Fruit fly (Drosophila melanogaster) whole organism, embryonic: ENCODE data around the gene CG6839.

Experiments
- Awh ChIP-seq: fragments of 200-800 bp; sonication (Bioruptor generic); IDR thresholded peaks from 2 replicates; pipeline ENCODE4, ENCODE4 v1.3.6; 2022; ENCODE audit warnings: missing biosample characterization, missing genetic modification characterization
- Blimp-1 ChIP-seq: fragments of 200-800 bp; sonication (Bioruptor generic); optimal IDR thresholded peaks from 3 replicates; lab custom pipeline; 2018; ENCODE audit warnings: missing biosample characterization, missing genetic modification characterization, mild to moderate bottlenecking, moderate library complexity, missing genetic modification reagents
- CG1024 ChIP-seq: fragments of 200-800 bp; sonication (Bioruptor generic); IDR thresholded peaks from 2 replicates; pipeline ENCODE4 v1.3.6; 2022; ENCODE audit warnings: missing biosample characterization, missing genetic modification characterization
- CG10959 ChIP-seq: fragments of 200-800 bp; sonication (Bioruptor generic); IDR thresholded peaks from 2 replicates; pipeline ENCODE4 v1.3.6; 2022; ENCODE audit warnings: missing biosample characterization, missing genetic modification characterization
- CG11247 ChIP-seq: fragments of 200-800 bp; sonication (Bioruptor generic); IDR thresholded peaks from 2 replicates; pipeline ENCODE4 v1.3.6; 2022; ENCODE audit warnings: missing biosample characterization, missing genetic modification characterization
- CG11723 ChIP-seq: fragments of 200-800 bp; sonication (Bioruptor generic); optimal IDR thresholded peaks from 2 replicates; lab custom pipeline; 2017; ENCODE audit warnings: missing biosample characterization, mild to moderate bottlenecking, missing genetic modification characterization
- CG1233 ChIP-seq: fragments of 200-800 bp; sonication (Bioruptor generic); optimal IDR thresholded peaks from 4 replicates; lab custom pipeline; 2018; ENCODE audit warnings: missing biosample characterization, mild to moderate bottlenecking, missing genetic modification characterization
- CG12769 ChIP-seq: fragments of 200-800 bp; sonication (Bioruptor generic); optimal IDR thresholded peaks from 2 replicates; lab custom pipeline; 2019; ENCODE audit warnings: missing biosample characterization, mild to moderate bottlenecking, missing genetic modification characterization, moderate library complexity
- CG13287 ChIP-seq: fragments of 200-800 bp; sonication (Bioruptor generic); IDR thresholded peaks from 2 replicates; pipeline ENCODE4 v1.3.6; 2022; ENCODE audit warnings: missing biosample characterization, missing genetic modification characterization; ENCODE audit not compliant: partially characterized antibody
- CG14710 ChIP-seq: fragments of 200-800 bp; sonication (Bioruptor generic); optimal IDR thresholded peaks from 3 replicates; lab custom pipeline; 2019; ENCODE audit warnings: missing biosample characterization, mild to moderate bottlenecking, missing genetic modification characterization, moderate library complexity
- CG1529 ChIP-seq: fragments of 200-800 bp; sonication (Bioruptor generic); optimal IDR thresholded peaks from 3 replicates; lab custom pipeline; 2018; ENCODE audit warnings: missing biosample characterization, missing genetic modification characterization
- CG15514 ChIP-seq: fragments of 200-800 bp; sonication (Bioruptor generic); optimal IDR thresholded peaks from 3 replicates; lab custom pipeline; 2017; ENCODE audit warnings: missing biosample characterization, missing genetic modification characterization, mild to moderate bottlenecking, moderate library complexity, missing genetic modification reagents
- CG2875 ChIP-seq: fragments of 200-800 bp; sonication (Bioruptor generic); optimal IDR thresholded peaks from 2 replicates; lab custom pipeline; 2017; ENCODE audit warnings: missing biosample characterization, mild to moderate bottlenecking, missing genetic modification characterization, missing genetic modification reagents
- CG30020 ChIP-seq: fragments of 200-800 bp; optimal IDR thresholded peaks from 2 replicates; lab custom pipeline; 2019; ENCODE audit warnings: missing biosample characterization, mild to moderate bottlenecking, missing genetic modification characterization, moderate library complexity
- CG3281 ChIP-seq: fragments of 200-800 bp; sonication (Bioruptor generic); optimal IDR thresholded peaks from 3 replicates; lab custom pipeline; 2017; ENCODE audit warnings: missing biosample characterization, mild to moderate bottlenecking, missing genetic modification characterization
- CG3838 ChIP-seq: fragments of 200-800 bp; sonication (Bioruptor generic); optimal IDR thresholded peaks from 3 replicates; lab custom pipeline; 2016; ENCODE audit warnings: missing biosample characterization, missing genetic modification characterization
- CG42726 ChIP-seq: fragments of 200-800 bp; sonication (Bioruptor generic); IDR thresholded peaks from 2 replicates; pipeline ENCODE4 v1.3.6; 2022; ENCODE audit warnings: missing biosample characterization, missing genetic modification characterization; ENCODE audit not compliant: partially characterized antibody
- CG5953 ChIP-seq: fragments of 200-800 bp; sonication (Bioruptor generic); IDR thresholded peaks from 2 replicates; pipeline ENCODE4 v1.3.6; 2022; ENCODE audit warnings: missing biosample characterization, missing genetic modification characterization
- CG6272 ChIP-seq: fragments of 200-800 bp; sonication (Bioruptor generic); IDR thresholded peaks from 2 replicates; pipeline ENCODE4 v1.3.6; 2022; ENCODE audit warnings: missing biosample characterization, missing genetic modification characterization
- CG6654 ChIP-seq: fragments of 200-800 bp; sonication (Bioruptor generic); optimal IDR thresholded peaks from 2 replicates; lab custom pipeline; 2017; ENCODE audit warnings: missing biosample characterization, mild to moderate bottlenecking, missing genetic modification characterization
- CG6791 ChIP-seq: fragments of 200-800 bp; sonication (Bioruptor generic); IDR thresholded peaks from 3 replicates; pipeline ENCODE4 v1.3.6; 2022; ENCODE audit warnings: missing biosample characterization, missing genetic modification characterization; ENCODE audit not compliant: partially characterized antibody
- CG6854 ChIP-seq: fragments of 200-800 bp; sonication (Bioruptor generic); optimal IDR thresholded peaks from 3 replicates; lab custom pipeline; 2017; ENCODE audit warnings: missing biosample characterization, mild to moderate bottlenecking, missing genetic modification characterization
- CG8290 ChIP-seq, 3 experiments: fragments of 200-800 bp; sonication (Bioruptor generic); optimal IDR thresholded peaks; 2 replicates each; lab custom pipeline; 2016 to 2019; ENCODE audit warnings: missing biosample characterization in 3 of 3, missing genetic modification characterization in 3 of 3, mild to moderate bottlenecking in 2 of 3, moderate library complexity in 1 of 3
- CG8478 ChIP-seq: fragments of >200 bp; optimal IDR thresholded peaks from 2 replicates; lab custom pipeline; 2018
- CrebB ChIP-seq: fragments of 200-800 bp; sonication (Bioruptor generic); optimal IDR thresholded peaks from 3 replicates; lab custom pipeline; 2018; ENCODE audit warnings: missing biosample characterization, mild to moderate bottlenecking, missing genetic modification characterization
- D19B ChIP-seq: fragments of 200-800 bp; sonication (Bioruptor generic); optimal IDR thresholded peaks from 2 replicates; lab custom pipeline; 2017; ENCODE audit warnings: missing biosample characterization, mild to moderate bottlenecking, missing genetic modification characterization
- Dbx ChIP-seq: fragments of 200-800 bp; sonication (Bioruptor generic); IDR thresholded peaks from 3 replicates; pipeline ENCODE4 v1.3.6; 2022; ENCODE audit warnings: missing biosample characterization, missing genetic modification characterization
- Fer1 ChIP-seq: fragments of 200-800 bp; sonication (Bioruptor generic); optimal IDR thresholded peaks from 2 replicates; lab custom pipeline; 2017; ENCODE audit warnings: missing biosample characterization, mild to moderate bottlenecking, missing genetic modification characterization
- Max ChIP-seq: fragments of 200-800 bp; sonication (Bioruptor generic); optimal IDR thresholded peaks from 2 replicates; lab custom pipeline; 2016; ENCODE audit warnings: missing biosample characterization, mild to moderate bottlenecking, missing genetic modification characterization
- Myb ChIP-seq: fragments of 200-800 bp; sonication (Bioruptor generic); optimal IDR thresholded peaks from 2 replicates; lab custom pipeline; 2016; ENCODE audit warnings: missing biosample characterization, missing genetic modification characterization
- Neu2 ChIP-seq: fragments of 200-800 bp; sonication (Bioruptor generic); optimal IDR thresholded peaks from 3 replicates; lab custom pipeline; 2016; ENCODE audit warnings: missing biosample characterization, missing genetic modification characterization, borderline replicate concordance
- Poxn ChIP-seq: fragments of 200-800 bp; sonication (Bioruptor generic); IDR thresholded peaks from 2 replicates; pipeline ENCODE4 v1.3.6; 2022; ENCODE audit warnings: missing biosample characterization, missing genetic modification characterization
- Rfx ChIP-seq: fragments of 200-800 bp; sonication (Bioruptor generic); IDR thresholded peaks from 2 replicates; pipeline ENCODE4 v1.3.6; 2022; ENCODE audit warnings: missing biosample characterization, missing genetic modification characterization
- Rx ChIP-seq: fragments of 200-800 bp; sonication (Bioruptor generic); IDR thresholded peaks from 2 replicates; pipeline ENCODE4 v1.3.6; 2022; ENCODE audit warnings: missing biosample characterization, missing genetic modification characterization
- YL-1 ChIP-seq: fragments of 200-800 bp; sonication (Bioruptor generic); optimal IDR thresholded peaks from 3 replicates; lab custom pipeline; 2017; ENCODE audit warnings: missing biosample characterization, mild to moderate bottlenecking, missing genetic modification characterization
- ara ChIP-seq: fragments of 200-800 bp; sonication (Bioruptor generic); IDR thresholded peaks from 2 replicates; pipeline ENCODE4 v1.3.6; 2022; ENCODE audit warnings: missing biosample characterization, missing genetic modification characterization
- ase ChIP-seq: fragments of 200-800 bp; sonication (Bioruptor generic); IDR thresholded peaks from 3 replicates; pipeline ENCODE4 v1.3.6; 2022; ENCODE audit warnings: missing biosample characterization, missing genetic modification characterization
- ato ChIP-seq: fragments of 200-800 bp; sonication (Bioruptor generic); IDR thresholded peaks from 2 replicates; pipeline ENCODE4 v1.3.6; 2022; ENCODE audit warnings: missing biosample characterization, missing genetic modification characterization; ENCODE audit not compliant: partially characterized antibody
- bsh ChIP-seq, 2 experiments: fragments of 200-800 bp; sonication (Bioruptor generic); optimal IDR thresholded peaks; 2 replicates each; lab custom pipeline; 2017 to 2018; ENCODE audit warnings: mild to moderate bottlenecking in 2 of 2, missing biosample characterization in 2 of 2, missing genetic modification characterization in 2 of 2, moderate library complexity in 1 of 2
- cwo ChIP-seq: fragments of 200-800 bp; sonication (Bioruptor generic); optimal IDR thresholded peaks from 3 replicates; lab custom pipeline; 2017; ENCODE audit warnings: missing biosample characterization, missing genetic modification characterization, mild to moderate bottlenecking, moderate library complexity, missing genetic modification reagents
- danr ChIP-seq: fragments of 200-800 bp; sonication (Bioruptor generic); IDR thresholded peaks from 2 replicates; pipeline ENCODE4 v1.3.6; 2022; ENCODE audit warnings: missing biosample characterization, missing genetic modification characterization
- fd64A ChIP-seq: fragments of 200-800 bp; sonication (Bioruptor generic); optimal IDR thresholded peaks from 3 replicates; lab custom pipeline; 2018; ENCODE audit warnings: missing biosample characterization, mild to moderate bottlenecking, missing genetic modification characterization
- fru ChIP-seq: fragments of >200 bp; optimal IDR thresholded peaks from 2 replicates; lab custom pipeline; 2017
- lola ChIP-seq, 3 experiments: fragments of >200 bp in 2 of 3; fragments of 200-800 bp in 1 of 3; sonication (Bioruptor generic) in 1 of 3; optimal IDR thresholded peaks; 2 replicates each; lab custom pipeline; 2017 to 2019; ENCODE audit warnings: missing biosample characterization in 3 of 3, missing genetic modification characterization in 3 of 3, mild to moderate bottlenecking in 1 of 3, moderate library complexity in 1 of 3
- mirr ChIP-seq: fragments of 200-800 bp; sonication (Bioruptor generic); optimal IDR thresholded peaks from 3 replicates; lab custom pipeline; 2018; ENCODE audit warnings: missing biosample characterization, mild to moderate bottlenecking, missing genetic modification characterization
- mld ChIP-seq: fragments of 200-800 bp; sonication (Bioruptor generic); IDR thresholded peaks from 3 replicates; pipeline ENCODE4 v1.3.6; 2022; ENCODE audit warnings: missing biosample characterization, missing genetic modification characterization; ENCODE audit not compliant: partially characterized antibody
- pnt ChIP-seq: fragments of 200-800 bp; sonication (Bioruptor generic); optimal IDR thresholded peaks from 3 replicates; lab custom pipeline; 2016; ENCODE audit warnings: missing biosample characterization, missing genetic modification characterization
- row ChIP-seq: fragments of 200-800 bp; sonication (Bioruptor generic); IDR thresholded peaks from 3 replicates; pipeline ENCODE4 v1.3.6; 2022; ENCODE audit warnings: missing biosample characterization, missing genetic modification characterization
- sim ChIP-seq: fragments of 200-800 bp; sonication (Bioruptor generic); IDR thresholded peaks from 2 replicates; pipeline ENCODE4 v1.3.6; 2022; ENCODE audit warnings: missing biosample characterization, missing genetic modification characterization
- slbo ChIP-seq: fragments of 200-800 bp; sonication (Bioruptor generic); IDR thresholded peaks from 2 replicates; pipeline ENCODE4 v1.3.6; 2022; ENCODE audit warnings: missing biosample characterization, missing genetic modification characterization

CG6839 gene

DNA sequence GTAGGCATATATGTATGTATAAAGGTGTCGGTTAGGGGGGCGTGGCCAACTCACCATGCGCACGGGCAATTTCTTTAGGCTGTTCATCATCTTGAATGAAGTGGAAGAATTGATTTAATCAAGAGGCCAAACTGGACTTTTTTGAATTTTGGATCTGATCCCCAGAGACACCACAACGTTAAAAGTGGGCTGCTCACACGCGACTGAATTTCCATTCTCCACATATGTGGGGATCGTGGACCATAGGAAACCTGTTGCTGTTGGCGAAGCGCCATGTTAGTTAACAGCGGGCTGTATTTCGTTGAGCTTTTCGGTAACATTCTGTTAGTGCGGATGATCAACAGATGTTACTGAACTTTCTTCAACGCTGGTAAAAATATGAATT lies 19.3 kb upstream of the CG6839 start, which contains the start of gene CG3902:
Gene CG3902, minus strand, starts transcription at position 208 of the 385 bp plus-strand sequence.
- TF ChIP-seq CG14710 (tag; lab: Kevin White, UChicago) (no peak), CG10959 (GFP tag; lab: Robert Waterston, UW) (no peak), CG11247 (GFP tag; lab: Robert Waterston, UW) (0 out of 2 replicates have a peak, but pooled peaks have one; percentile 28), Max (peak; percentile 18), ara (GFP tag; lab: Robert Waterston, UW) (no peak), CG1529 (no peak), CG13287 (GFP tag; lab: Robert Waterston, UW) (peak; percentile 5; the same call in 1 of the 2 replicates), cwo (peak; percentile 76), row (no peak), CG3838 (GFP tag; lab: Kevin White, UChicago) (no peak), slbo (GFP tag; lab: Robert Waterston, UW) (peak; percentile 47), fd64A (peak; percentile 33), mld (GFP tag; lab: Robert Waterston, UW) (0 out of 3 replicates have a peak, but pooled peaks have one; percentile 56), CG6654 (GFP tag; lab: Kevin White, UChicago) (no peak), Dbx (GFP tag; lab: Robert Waterston, UW) (peak; percentile 36; the same call in 1 of the 3 replicates), CG11723 (no peak), CG3281 (GFP tag; lab: Kevin White, UChicago) (peak; percentile 16), lola (GFP tag; optimal IDR thresholded peaks at IDR 0.05; lab: Kevin White, UChicago) (no peak), Rx (GFP tag; lab: Robert Waterston, UW) (no peak), CG12769 (tag; lab: Kevin White, UChicago) (peak; percentile 82), Poxn (no peak), Rfx (GFP tag; lab: Robert Waterston, UW) (peak; percentile 44; the same call in 1 of the 2 replicates), CG6791 (GFP tag; lab: Robert Waterston, UW) (peak; percentile 28; the same call in 1 of the 3 replicates), Neu2 (no peak), CG1233 (GFP tag; lab: Kevin White, UChicago) (peak; percentile 5), CG8290 (GFP tag; optimal IDR thresholded peaks at IDR 0.05; lab: Kevin White, UChicago) (no peak), CG8290 (tag; optimal IDR thresholded peaks at IDR 0.05; lab: Kevin White, UChicago) (peak in 1 of 2 experiments; percentile 79), mirr (GFP tag; lab: Kevin White, UChicago) (peak; percentile 12), CG15514 (GFP tag; lab: Kevin White, UChicago) (peak; percentile 40), CrebB (tag; lab: Kevin White, UChicago) (peak; percentile 27), D19B (GFP tag; lab: Kevin White, UChicago) (no peak), ase (GFP tag; lab: Robert Waterston, UW) (no peak), Blimp-1 (no peak), CG42726 (GFP tag; lab: Robert Waterston, UW) (peak; percentile 28; the same call in 1 of the 2 replicates), pnt (no peak), CG5953 (GFP tag; lab: Robert Waterston, UW) (peak; percentile 67), danr (GFP tag; lab: Robert Waterston, UW) (no peak), CG2875 (GFP tag; lab: Kevin White, UChicago) (no peak), sim (GFP tag; lab: Robert Waterston, UW) (no peak), YL-1 (GFP tag; lab: Kevin White, UChicago) (peak; percentile 9), bsh (GFP tag; optimal IDR thresholded peaks at IDR 0.05; lab: Kevin White, UChicago) (peak in 1 of 2 experiments; percentile 32), fru (lab: Kevin White, UChicago) (no peak), CG6272 (GFP tag; lab: Robert Waterston, UW) (no peak), CG6854 (GFP tag; lab: Kevin White, UChicago) (peak; percentile 10), CG30020 (no peak), Awh (GFP tag; lab: Robert Waterston, UW) (peak; percentile 31; the same call in 1 of the 2 replicates), Myb (GFP tag; lab: Kevin White, UChicago) (no peak), CG8478 (lab: Kevin White, UChicago) (no peak), CG1024 (GFP tag; lab: Robert Waterston, UW) (no peak), ato (0 out of 2 replicates have a peak, but pooled peaks have one; percentile 41), Fer1 (GFP tag; lab: Kevin White, UChicago) (peak; percentile 61)
